Fruit fly (Drosophila melanogaster): ENCODE results near the gene CstF64.

DNA sequence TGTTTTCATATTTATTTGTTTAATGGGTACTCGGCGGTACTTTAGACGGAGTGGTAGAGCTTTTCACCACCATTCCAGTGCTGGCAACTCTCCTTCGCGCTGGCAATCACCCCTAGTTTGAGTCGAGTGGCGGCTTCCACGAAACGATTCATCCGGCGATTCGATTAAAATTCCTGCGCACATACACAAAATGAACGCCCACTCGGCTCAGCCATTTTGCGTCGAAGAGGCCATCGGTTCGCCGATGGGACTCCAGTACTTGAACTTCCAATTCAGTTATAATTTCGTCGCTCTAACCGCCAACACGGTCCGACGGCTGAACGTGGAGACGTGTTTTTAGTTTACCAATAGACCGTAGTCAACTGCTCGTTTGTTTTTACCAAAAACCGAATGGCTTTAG lies 20.9 kb downstream of the CstF64 start, which contains the start of the genes CG46318 and ChT:
- TF ChIP-seq Myc (optimal IDR thresholded peaks at IDR 0.05), result no peak
- TF ChIP-seq dl (GFP tag; optimal IDR thresholded peaks at IDR 0.05; ENCODE audit: insufficient read depth in 1 of 2, partially characterized antibody in 2 of 2), result no peak
- no peak for TF ChIP-seq fru (GFP tag; optimal IDR thresholded peaks at IDR 0.05)
- no peak for TF ChIP-seq Jra (GFP tag; optimal IDR thresholded peaks at IDR 0.05)
- no peak for TF ChIP-seq Hr78 (GFP tag; optimal IDR thresholded peaks at IDR 0.05)
- TF ChIP-seq brk (GFP tag; optimal IDR thresholded peaks at IDR 0.05), result no peak
- no peak for TF ChIP-seq CG32264 (GFP tag; optimal IDR thresholded peaks at IDR 0.05)
- TF ChIP-seq Hr83 (GFP tag; optimal IDR thresholded peaks at IDR 0.05; ENCODE audit: poor library complexity, severe bottlenecking), result no peak
- no peak for TF ChIP-seq Vsx2 (GFP tag; optimal IDR thresholded peaks at IDR 0.05; ENCODE audit: partially characterized antibody)
- TF ChIP-seq dsf (GFP tag; optimal IDR thresholded peaks at IDR 0.05; ENCODE audit: borderline replicate concordance), result no peak
- TF ChIP-seq tai (GFP tag; optimal IDR thresholded peaks at IDR 0.05), result no peak
- TF ChIP-seq h (GFP tag; optimal IDR thresholded peaks at IDR 0.05), result no peak
- TF ChIP-seq rgr (GFP tag; optimal IDR thresholded peaks at IDR 0.05), result no peak
- TF ChIP-seq foxo (GFP tag; optimal IDR thresholded peaks at IDR 0.05), result no peak
